Worm (Caenorhabditis elegans) whole organism, mixed stage, embryonic: ENCODE results near the gene ZK355.2.

Experiments
- M03D4.4 ChIP-seq: sonication (generic microtip); optimal IDR thresholded peaks from 2 replicates; lab custom pipeline; 2017; ENCODE audit warnings: mild to moderate bottlenecking, missing genetic modification characterization, missing compliant biosample characterization
- bed-3 ChIP-seq: fragments of 200-800 bp; sonication (Bioruptor generic); optimal IDR thresholded peaks from 3 replicates; lab custom pipeline; 2018; ENCODE audit warnings: mild to moderate bottlenecking, missing genetic modification characterization, moderate library complexity, missing compliant biosample characterization
- blmp-1 ChIP-seq: fragments of 150-350 bp; optimal IDR thresholded peaks from 2 replicates; lab custom pipeline; 2014; ENCODE audit warnings: missing biosample characterization, missing genetic modification characterization
- ceh-39 ChIP-seq: fragments of 150-350 bp; optimal IDR thresholded peaks from 2 replicates; lab custom pipeline; 2014; ENCODE audit warnings: missing biosample characterization, missing genetic modification characterization
- ceh-83 ChIP-seq: fragments of 200-800 bp; sonication (Bioruptor generic); optimal IDR thresholded peaks from 2 replicates; lab custom pipeline; 2018; ENCODE audit warnings: mild to moderate bottlenecking, missing genetic modification characterization, missing compliant biosample characterization
- ces-1 ChIP-seq: fragments of 150-350 bp; optimal IDR thresholded peaks from 2 replicates; lab custom pipeline; 2014; ENCODE audit warnings: missing biosample characterization, missing genetic modification reagents, missing genetic modification characterization
- cnd-1 ChIP-seq: fragments of 200-800 bp; sonication (Bioruptor generic); optimal IDR thresholded peaks from 2 replicates; lab custom pipeline; 2018; ENCODE audit warnings: mild to moderate bottlenecking, missing genetic modification characterization, missing compliant biosample characterization
- drap-1 ChIP-seq: fragments of 200-800 bp; sonication (Bioruptor generic); optimal IDR thresholded peaks from 3 replicates; lab custom pipeline; 2018; ENCODE audit warnings: mild to moderate bottlenecking, missing genetic modification characterization, missing compliant biosample characterization
- elt-3 ChIP-seq: fragments of 150-350 bp; optimal IDR thresholded peaks from 2 replicates; lab custom pipeline; 2014; ENCODE audit warnings: missing biosample characterization, missing genetic modification characterization
- flh-1 ChIP-seq: fragments of 200-800 bp; sonication (Bioruptor generic); optimal IDR thresholded peaks from 2 replicates; lab custom pipeline; 2018; ENCODE audit warnings: mild to moderate bottlenecking, missing genetic modification characterization, moderate library complexity, missing compliant biosample characterization
- ham-2 ChIP-seq: fragments of 200-800 bp; sonication (Bioruptor generic); optimal IDR thresholded peaks from 2 replicates; lab custom pipeline; 2018; ENCODE audit warnings: mild to moderate bottlenecking, missing genetic modification characterization, missing compliant biosample characterization
- hlh-1 ChIP-seq: fragments of 150-350 bp; optimal IDR thresholded peaks from 2 replicates; lab custom pipeline; 2014; ENCODE audit warnings: missing biosample characterization, missing genetic modification reagents, missing genetic modification characterization
- lin-13 ChIP-seq: fragments of 150-350 bp; optimal IDR thresholded peaks from 2 replicates; lab custom pipeline; 2014; ENCODE audit warnings: missing biosample characterization, missing genetic modification characterization
- lin-32 ChIP-seq: fragments of 200-800 bp; sonication (Bioruptor generic); optimal IDR thresholded peaks from 2 replicates; lab custom pipeline; 2018; ENCODE audit warnings: mild to moderate bottlenecking, missing genetic modification characterization, missing compliant biosample characterization
- lsy-2 ChIP-seq: fragments of 150-350 bp; optimal IDR thresholded peaks from 2 replicates; lab custom pipeline; 2014; ENCODE audit warnings: missing biosample characterization, missing genetic modification characterization
- mab-5 ChIP-seq: fragments of 150-350 bp; optimal IDR thresholded peaks from 2 replicates; lab custom pipeline; 2014; ENCODE audit warnings: missing biosample characterization, missing genetic modification characterization
- mep-1 ChIP-seq: fragments of 150-350 bp; optimal IDR thresholded peaks from 2 replicates; lab custom pipeline; 2017; ENCODE audit warnings: missing biosample characterization, missing genetic modification reagents, missing genetic modification characterization, inconsistent platforms
- mls-2 ChIP-seq: sonication (generic microtip); optimal IDR thresholded peaks from 2 replicates; lab custom pipeline; 2016; ENCODE audit warnings: mild to moderate bottlenecking, missing genetic modification characterization, moderate library complexity, missing compliant biosample characterization
- nhr-12 ChIP-seq: fragments of 150-350 bp; optimal IDR thresholded peaks from 2 replicates; lab custom pipeline; 2014; ENCODE audit warnings: missing biosample characterization, missing genetic modification characterization
- nhr-2 ChIP-seq: fragments of 150-350 bp; optimal IDR thresholded peaks from 2 replicates; lab custom pipeline; 2014; ENCODE audit warnings: missing biosample characterization, missing genetic modification characterization
- nhr-237 ChIP-seq: fragments of 150-350 bp; optimal IDR thresholded peaks from 2 replicates; lab custom pipeline; 2014; ENCODE audit warnings: missing biosample characterization, missing genetic modification characterization
- nhr-28 ChIP-seq: fragments of 150-350 bp; optimal IDR thresholded peaks from 2 replicates; lab custom pipeline; 2014; ENCODE audit warnings: missing biosample characterization, missing genetic modification characterization
- nhr-76 ChIP-seq: sonication (generic microtip); optimal IDR thresholded peaks from 2 replicates; lab custom pipeline; 2017; ENCODE audit warnings: missing biosample characterization, missing genetic modification characterization
- pha-4 ChIP-seq: fragments of 150-350 bp; optimal IDR thresholded peaks from 2 replicates; lab custom pipeline; 2018; ENCODE audit warnings: missing biosample characterization, missing genetic modification reagents, missing genetic modification characterization
- sem-2 ChIP-seq: fragments of 200-800 bp; sonication (Bioruptor generic); optimal IDR thresholded peaks from 2 replicates; lab custom pipeline; 2018; ENCODE audit warnings: mild to moderate bottlenecking, missing genetic modification characterization, missing compliant biosample characterization
- snpc-4 ChIP-seq: fragments of 150-350 bp; optimal IDR thresholded peaks from 2 replicates; lab custom pipeline; 2014; ENCODE audit warnings: missing biosample characterization, missing genetic modification characterization
- tbx-8 ChIP-seq: fragments of 200-800 bp; sonication (Bioruptor generic); optimal IDR thresholded peaks from 2 replicates; lab custom pipeline; 2018; ENCODE audit warnings: mild to moderate bottlenecking, missing genetic modification characterization, moderate library complexity, missing compliant biosample characterization
- unc-120 ChIP-seq: sonication (generic microtip); optimal IDR thresholded peaks from 2 replicates; lab custom pipeline; 2017; ENCODE audit warnings: missing genetic modification characterization, missing compliant biosample characterization; ENCODE audit not compliant: poor library complexity, severe bottlenecking
- unc-39 ChIP-seq: fragments of 150-350 bp; optimal IDR thresholded peaks from 2 replicates; lab custom pipeline; 2014; ENCODE audit warnings: missing biosample characterization, missing genetic modification characterization
- zip-8 ChIP-seq: fragments of 150-350 bp; optimal IDR thresholded peaks from 2 replicates; lab custom pipeline; 2014; ENCODE audit warnings: missing biosample characterization, missing genetic modification characterization
- ztf-11 ChIP-seq: fragments of 150-350 bp; optimal IDR thresholded peaks from 2 replicates; lab custom pipeline; 2014; ENCODE audit warnings: missing biosample characterization, missing genetic modification characterization

Gene ZK355.2

ce11 chrII:2962531-2963164 lies 38.9 kb downstream of the ZK355.2 start:
- no peak for TF ChIP-seq lin-13 (tag; lab: Kevin White, UChicago)
- no peak for TF ChIP-seq ceh-39
- no peak for TF ChIP-seq nhr-237 (tag; lab: Kevin White, UChicago)
- no peak for TF ChIP-seq lin-32
- TF ChIP-seq flh-1 (GFP tag; lab: Kevin White, UChicago), result no peak
- TF ChIP-seq zip-8, result peak; percentile 77
- TF ChIP-seq ces-1 (GFP tag; lab: Kevin White, UChicago), result no peak
- no peak for TF ChIP-seq ham-2 (GFP tag; lab: Kevin White, UChicago)

DNA sequence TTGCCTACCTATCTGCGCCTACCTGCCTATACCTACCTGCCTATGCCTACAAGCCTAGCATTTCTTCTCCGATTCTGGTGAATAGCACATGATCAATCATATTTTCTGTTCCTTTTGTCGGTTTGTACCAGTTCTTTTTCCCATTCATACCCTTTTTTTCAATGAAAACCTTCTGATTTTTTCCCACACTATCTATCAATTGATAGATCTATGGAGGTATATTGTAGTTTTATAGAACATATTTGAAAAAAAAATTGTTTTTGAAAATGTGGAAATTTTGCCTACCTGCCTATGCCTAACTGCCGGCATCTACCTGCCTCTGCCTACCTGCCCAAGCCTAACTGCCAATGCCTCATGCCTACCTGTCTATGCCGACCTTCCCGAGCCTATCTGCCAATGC lies 39.9 kb downstream of the ZK355.2 start:
- TF ChIP-seq elt-3 (tag; lab: Kevin White, UChicago) (no peak), pha-4 (tag; lab: Kevin White, UChicago) (no peak), zip-8 (no peak), hlh-1 (tag; lab: Kevin White, UChicago) (no peak), snpc-4 (tag; lab: Kevin White, UChicago) (no peak), unc-120 (tag; lab: Kevin White, UChicago) (no peak), drap-1 (GFP tag; lab: Kevin White, UChicago) (no peak), nhr-12 (tag; lab: Kevin White, UChicago) (no peak), nhr-2 (tag; lab: Kevin White, UChicago) (no peak), ceh-83 (GFP tag; lab: Kevin White, UChicago) (no peak), M03D4.4 (tag; lab: Kevin White, UChicago) (no peak), mab-5 (no peak), cnd-1 (tag; lab: Kevin White, UChicago) (no peak), unc-39 (tag; lab: Kevin White, UChicago) (no peak), mls-2 (tag; lab: Kevin White, UChicago) (no peak), ceh-39 (no peak), ztf-11 (tag; lab: Kevin White, UChicago) (no peak), lsy-2 (tag; lab: Kevin White, UChicago) (no peak), ham-2 (GFP tag; lab: Kevin White, UChicago) (no peak), mep-1 (no peak)

ce11 chrII:2965215-2965998 lies 41.7 kb downstream of the ZK355.2 start:
- TF ChIP-seq M03D4.4 (tag; lab: Kevin White, UChicago) (no peak), ces-1 (GFP tag; lab: Kevin White, UChicago) (no peak), hlh-1 (tag; lab: Kevin White, UChicago) (no peak)

DNA sequence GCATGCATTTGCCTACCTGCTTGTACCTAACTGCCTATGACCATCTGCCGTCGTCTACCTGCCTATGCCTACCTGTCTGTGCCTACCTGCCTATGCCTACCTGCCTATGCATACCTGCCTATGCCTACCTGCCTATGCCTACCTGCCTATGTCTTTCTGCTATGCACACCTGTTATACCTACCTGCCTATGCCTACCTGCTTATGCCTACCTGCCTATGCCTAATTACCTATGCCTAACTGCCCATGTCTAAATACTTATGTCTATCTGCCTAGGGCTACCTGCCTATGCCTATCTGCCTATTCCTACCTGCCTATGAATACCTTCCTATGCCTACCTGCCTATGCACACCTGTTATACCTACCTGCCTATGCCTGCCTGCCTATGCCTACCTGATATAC lies 42.6 kb downstream of the ZK355.2 start:
- no peak for TF ChIP-seq blmp-1 (tag; lab: Kevin White, UChicago)
- TF ChIP-seq flh-1 (GFP tag; lab: Kevin White, UChicago), result no peak
- no peak for TF ChIP-seq unc-39 (tag; lab: Kevin White, UChicago)
- TF ChIP-seq nhr-28, result no peak
- TF ChIP-seq hlh-1 (tag; lab: Kevin White, UChicago), result no peak
- no peak for TF ChIP-seq ceh-39
- no peak for TF ChIP-seq M03D4.4 (tag; lab: Kevin White, UChicago)
- TF ChIP-seq nhr-76 (tag; lab: Kevin White, UChicago), result no peak
- no peak for TF ChIP-seq unc-120 (tag; lab: Kevin White, UChicago)
- TF ChIP-seq lsy-2 (tag; lab: Kevin White, UChicago), result no peak
- TF ChIP-seq tbx-8 (GFP tag; lab: Kevin White, UChicago), result no peak
- TF ChIP-seq sem-2, result no peak
- no peak for TF ChIP-seq nhr-237 (tag; lab: Kevin White, UChicago)
- no peak for TF ChIP-seq pha-4 (tag; lab: Kevin White, UChicago)
- no peak for TF ChIP-seq ham-2 (GFP tag; lab: Kevin White, UChicago)

DNA sequence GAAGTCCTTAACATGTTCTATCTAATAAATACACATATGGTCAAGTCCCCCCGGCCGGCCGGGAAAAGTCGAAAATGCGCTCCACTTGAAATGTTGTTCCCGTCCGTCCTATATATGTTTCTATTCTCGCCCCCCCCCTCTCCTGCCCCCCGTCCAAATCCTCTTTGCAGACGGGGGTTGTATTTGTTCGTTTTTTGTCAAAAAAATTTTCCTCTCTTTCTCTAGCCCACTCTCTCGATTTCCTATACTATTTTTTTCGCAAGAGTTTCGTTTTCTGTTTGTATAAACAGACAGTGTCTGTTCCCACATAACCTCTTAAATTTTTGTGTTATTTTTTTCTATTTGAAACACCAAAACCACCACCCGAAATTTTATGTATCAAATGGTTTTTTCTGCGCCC lies 43.3 kb downstream of the ZK355.2 start:
- TF ChIP-seq nhr-28, result no peak
- TF ChIP-seq pha-4 (tag; lab: Kevin White, UChicago), result no peak
- no peak for TF ChIP-seq ham-2 (GFP tag; lab: Kevin White, UChicago)
- TF ChIP-seq mab-5, result no peak
- TF ChIP-seq nhr-2 (tag; lab: Kevin White, UChicago), result no peak
- TF ChIP-seq ceh-39, result no peak
- no peak for TF ChIP-seq drap-1 (GFP tag; lab: Kevin White, UChicago)
- TF ChIP-seq zip-8, result no peak
- TF ChIP-seq ceh-83 (GFP tag; lab: Kevin White, UChicago), result no peak
- no peak for TF ChIP-seq tbx-8 (GFP tag; lab: Kevin White, UChicago)
- TF ChIP-seq bed-3 (GFP tag; lab: Kevin White, UChicago), result no peak
- TF ChIP-seq unc-39 (tag; lab: Kevin White, UChicago), result no peak
- no peak for TF ChIP-seq lin-32
